Fruit fly (Drosophila melanogaster) whole organism, wandering third instar larva: ENCODE data around the gene syd.

Experiments used
- CG9705 ChIP-seq: fragments of 200-800 bp; sonication (Bioruptor generic); optimal IDR thresholded peaks from 2 replicates; lab custom pipeline; 2018; ENCODE audit warnings: missing biosample characterization, mild to moderate bottlenecking, missing genetic modification characterization
- Dfd ChIP-seq: fragments of >200 bp; optimal IDR thresholded peaks from 2 replicates; lab custom pipeline; 2017; ENCODE audit warnings: missing biosample characterization, missing genetic modification characterization
- GATAd ChIP-seq: sonication (Bioruptor generic); optimal IDR thresholded peaks from 2 replicates; lab custom pipeline; 2016; ENCODE audit warnings: missing biosample characterization, missing genetic modification characterization
- Myc ChIP-seq: fragments of >200 bp; optimal IDR thresholded peaks from 2 replicates; lab custom pipeline; 2017
- OdsH ChIP-seq: fragments of 200-800 bp; sonication (Bioruptor generic); optimal IDR thresholded peaks from 2 replicates; lab custom pipeline; 2016; ENCODE audit warnings: missing biosample characterization, mild to moderate bottlenecking, missing genetic modification characterization
- br ChIP-seq: fragments of 200-800 bp; sonication (Bioruptor generic); optimal IDR thresholded peaks from 2 replicates; lab custom pipeline; 2016; ENCODE audit warnings: missing biosample characterization, missing genetic modification characterization
- brk ChIP-seq: fragments of 200-800 bp; sonication (Bioruptor generic); optimal IDR thresholded peaks from 2 replicates; lab custom pipeline; 2016; ENCODE audit warnings: missing biosample characterization, mild to moderate bottlenecking, missing genetic modification characterization
- ey ChIP-seq: fragments of 200-800 bp; sonication (Bioruptor generic); optimal IDR thresholded peaks from 2 replicates; lab custom pipeline; 2016; ENCODE audit warnings: missing biosample characterization, missing genetic modification characterization
- fru ChIP-seq: fragments of 200-800 bp; sonication (Bioruptor generic); optimal IDR thresholded peaks from 3 replicates; lab custom pipeline; 2016; ENCODE audit warnings: missing biosample characterization, mild to moderate bottlenecking, missing genetic modification characterization
- jim ChIP-seq: fragments of 175-275, 200-325 bp; sonication (Bioruptor generic); optimal IDR thresholded peaks from 2 replicates; lab custom pipeline; 2016; ENCODE audit warnings: missing biosample characterization, mild to moderate bottlenecking, missing genetic modification characterization
- psq ChIP-seq: fragments of 200-800 bp; sonication (Bioruptor generic); optimal IDR thresholded peaks from 3 replicates; lab custom pipeline; 2017; ENCODE audit warnings: missing biosample characterization, mild to moderate bottlenecking, missing genetic modification characterization, moderate library complexity
- sv ChIP-seq: fragments of 200-800 bp; sonication (Bioruptor generic); optimal IDR thresholded peaks from 3 replicates; lab custom pipeline; 2016; ENCODE audit warnings: missing biosample characterization, missing genetic modification characterization

DNA sequence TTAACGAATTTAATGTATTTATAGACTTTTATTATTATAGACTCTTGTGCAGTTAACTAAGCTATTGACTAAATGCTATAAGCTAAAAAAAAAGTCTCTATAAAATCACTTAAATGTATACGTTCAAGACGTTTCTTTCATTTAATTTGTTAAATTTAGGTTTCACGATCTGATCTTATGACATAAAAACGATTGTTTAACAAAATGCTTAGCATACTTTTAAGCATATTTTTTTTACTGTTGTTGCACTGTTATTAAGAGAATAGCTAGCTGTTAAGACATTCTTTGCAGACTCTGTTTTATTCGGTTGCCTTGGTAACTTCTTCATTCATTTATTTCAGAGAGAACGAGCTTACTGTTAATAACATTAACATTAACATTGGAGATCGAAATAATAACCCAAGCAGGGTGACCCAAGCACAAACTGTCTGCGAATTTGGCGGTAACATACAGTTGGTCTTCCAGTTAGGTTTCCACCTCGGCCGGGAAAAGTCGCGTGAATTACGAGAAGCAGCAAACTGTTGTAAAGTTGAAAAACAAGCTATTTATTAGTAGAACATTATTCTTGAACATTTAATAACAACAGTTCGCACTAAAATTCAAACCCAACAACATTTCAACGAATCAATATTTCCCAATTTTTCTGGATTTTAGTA lies 67.2 kb downstream of the syd start, which contains the start of gene CG32365:
- TF ChIP-seq GATAd (GFP tag; lab: Kevin White, UChicago) (no peak), psq (GFP tag; lab: Kevin White, UChicago) (no peak), sv (GFP tag; lab: Kevin White, UChicago) (no peak), br (GFP tag; lab: Kevin White, UChicago) (no peak), Dfd (no peak), Myc (lab: Kevin White, UChicago) (peak; percentile 34), CG9705 (GFP tag; lab: Kevin White, UChicago) (no peak), ey (GFP tag; lab: Kevin White, UChicago) (no peak), fru (GFP tag; lab: Kevin White, UChicago) (peak; percentile 11), brk (GFP tag; lab: Kevin White, UChicago) (peak; percentile 10), jim (GFP tag; lab: Kevin White, UChicago) (no peak), OdsH (GFP tag; lab: Kevin White, UChicago) (no peak)
